Worm (Caenorhabditis elegans): ENCODE measurements around the gene ZK218.5.

- TF ChIP-seq nhr-28 (tag; optimal IDR thresholded peaks at IDR 0.05) (no peak), pha-4 (tag; optimal IDR thresholded peaks at IDR 0.05) (no peak), unc-39 (tag; optimal IDR thresholded peaks at IDR 0.05) (no peak), mep-1 (tag; optimal IDR thresholded peaks at IDR 0.05) (no peak), elt-3 (tag; optimal IDR thresholded peaks at IDR 0.05) (no peak)
Observed at ce11 chrV:17089342-17089741, 11.6 kb upstream of the ZK218.5 start, which contains the start of gene T05E12.6.
